Worm (Caenorhabditis elegans) whole organism, young adult: ENCODE results near the gene C40H1.7.
A peak's percentile ranks its signal among the peaks of the same experiment; 100 is the strongest.

Source experiments
- B0336.3 ChIP-seq: fragments of 200-800 bp; sonication (Bioruptor generic); IDR thresholded peaks from 2 replicates; pipeline ENCODE4 v1.3.6; 2022; ENCODE audit warnings: missing genetic modification characterization, missing compliant biosample characterization
- C06A6.2 ChIP-seq: fragments of 200-800 bp; sonication (Bioruptor generic); conservative IDR thresholded peaks from 2 replicates; pipeline ENCODE4 v1.3.6; 2022; ENCODE audit warnings: missing genetic modification characterization, missing compliant biosample characterization
- D2030.7 ChIP-seq: fragments of 200-800 bp; sonication (Bioruptor generic); IDR thresholded peaks from 2 replicates; pipeline ENCODE4 v1.3.6; 2022; ENCODE audit warnings: missing genetic modification reagents, missing genetic modification characterization, missing compliant biosample characterization
- F10E7.11 ChIP-seq: sonication (generic microtip); optimal IDR thresholded peaks from 2 replicates; lab custom pipeline; 2017; ENCODE audit warnings: mild to moderate bottlenecking, missing genetic modification characterization, moderate library complexity, missing compliant biosample characterization
- F37B4.10 ChIP-seq: fragments of 200-800 bp; sonication (Bioruptor generic); IDR thresholded peaks from 2 replicates; pipeline ENCODE4 v1.3.6; 2022; ENCODE audit warnings: missing genetic modification characterization, missing compliant biosample characterization
- F49E8.2 ChIP-seq: sonication (generic microtip); optimal IDR thresholded peaks from 3 replicates; lab custom pipeline; 2017; ENCODE audit warnings: missing genetic modification characterization, mild to moderate bottlenecking, missing compliant biosample characterization, antibody characterized with exemption, moderate library complexity; ENCODE audit not compliant: insufficient read depth
- F57C9.4 ChIP-seq: sonication (generic microtip); optimal IDR thresholded peaks from 2 replicates; lab custom pipeline; 2017; ENCODE audit warnings: mild to moderate bottlenecking, missing genetic modification characterization, missing compliant biosample characterization
- K12H6.12 ChIP-seq: fragments of 200-800 bp; sonication (Bioruptor generic); optimal IDR thresholded peaks from 2 replicates; lab custom pipeline; 2018; ENCODE audit warnings: mild to moderate bottlenecking, missing genetic modification characterization, missing compliant biosample characterization
- T07F8.4 ChIP-seq: sonication (generic microtip); optimal IDR thresholded peaks from 2 replicates; lab custom pipeline; 2016; ENCODE audit warnings: mild to moderate bottlenecking, missing genetic modification characterization, moderate library complexity, missing compliant biosample characterization
- Y53G8AR.9 ChIP-seq: fragments of 200-800 bp; sonication (Bioruptor generic); conservative IDR thresholded peaks from 2 replicates; pipeline ENCODE4 v1.3.6; 2022; ENCODE audit warnings: missing genetic modification reagents, missing genetic modification characterization, missing compliant biosample characterization
- ZK185.1 ChIP-seq: sonication (generic microtip); optimal IDR thresholded peaks from 2 replicates; lab custom pipeline; 2016; ENCODE audit warnings: mild to moderate bottlenecking, missing genetic modification characterization, missing compliant biosample characterization; ENCODE audit not compliant: poor library complexity, severe bottlenecking
- akir-1 ChIP-seq: fragments of 200-800 bp; sonication (Bioruptor generic); optimal IDR thresholded peaks from 2 replicates; lab custom pipeline; 2018; ENCODE audit warnings: mild to moderate bottlenecking, missing genetic modification characterization, moderate library complexity, missing compliant biosample characterization
- atf-7 ChIP-seq: sonication (generic microtip); optimal IDR thresholded peaks from 2 replicates; lab custom pipeline; 2017; ENCODE audit warnings: mild to moderate bottlenecking, missing genetic modification characterization, missing compliant biosample characterization
- bed-1 ChIP-seq: fragments of 200-800 bp; sonication (Bioruptor generic); IDR thresholded peaks from 2 replicates; pipeline ENCODE4 v1.3.6; 2022; ENCODE audit warnings: missing genetic modification reagents, missing genetic modification characterization, missing compliant biosample characterization
- cebp-2 ChIP-seq: fragments of 200-800 bp; sonication (Bioruptor generic); IDR thresholded peaks from 2 replicates; pipeline ENCODE4 v1.3.6; 2022; ENCODE audit warnings: missing genetic modification characterization, missing compliant biosample characterization
- ceh-40 ChIP-seq: fragments of 200-800 bp; sonication (Bioruptor generic); IDR thresholded peaks from 2 replicates; pipeline ENCODE4 v1.3.6; 2022; ENCODE audit warnings: missing genetic modification characterization, missing compliant biosample characterization
- ceh-58 ChIP-seq: fragments of 200-800 bp; sonication (Bioruptor generic); IDR thresholded peaks from 2 replicates; pipeline ENCODE4 v1.3.6; 2022; ENCODE audit warnings: missing genetic modification characterization, missing compliant biosample characterization
- ceh-91 ChIP-seq: fragments of 200-800 bp; sonication (Bioruptor generic); IDR thresholded peaks from 2 replicates; pipeline ENCODE4 v1.3.6; 2022; ENCODE audit warnings: missing genetic modification reagents, missing genetic modification characterization, missing compliant biosample characterization
- chd-7 ChIP-seq: sonication (generic microtip); optimal IDR thresholded peaks from 2 replicates; lab custom pipeline; 2016; ENCODE audit warnings: mild to moderate bottlenecking, missing genetic modification characterization, moderate library complexity, missing compliant biosample characterization
- ets-4 ChIP-seq: fragments of 200-800 bp; sonication (Bioruptor generic); optimal IDR thresholded peaks from 2 replicates; lab custom pipeline; 2018; ENCODE audit warnings: mild to moderate bottlenecking, missing genetic modification characterization, missing compliant biosample characterization
- hsf-1 ChIP-seq: fragments of 200-800 bp; sonication (Bioruptor generic); IDR thresholded peaks from 2 replicates; pipeline ENCODE4 v1.3.6; 2022; ENCODE audit warnings: missing genetic modification reagents, missing genetic modification characterization, missing compliant biosample characterization
- lin-26 ChIP-seq: fragments of 200-800 bp; sonication (Bioruptor generic); IDR thresholded peaks from 2 replicates; pipeline ENCODE4 v1.3.6; 2022; ENCODE audit warnings: missing genetic modification reagents, missing genetic modification characterization, missing compliant biosample characterization
- lin-54 ChIP-seq: fragments of 200-800 bp; sonication (Bioruptor generic); optimal IDR thresholded peaks from 2 replicates; lab custom pipeline; 2018; ENCODE audit warnings: mild to moderate bottlenecking, missing genetic modification characterization, missing compliant biosample characterization
- mxl-1 ChIP-seq: sonication (generic microtip); optimal IDR thresholded peaks from 2 replicates; lab custom pipeline; 2016; ENCODE audit warnings: missing genetic modification characterization, missing compliant biosample characterization
- nhr-120 ChIP-seq: fragments of 200-800 bp; sonication (Bioruptor generic); IDR thresholded peaks from 2 replicates; pipeline ENCODE4 v1.3.6; 2022; ENCODE audit warnings: missing genetic modification characterization, missing compliant biosample characterization
- nhr-27 ChIP-seq: fragments of 200-800 bp; sonication (Bioruptor generic); optimal IDR thresholded peaks from 2 replicates; lab custom pipeline; 2018; ENCODE audit warnings: mild to moderate bottlenecking, missing genetic modification characterization, moderate library complexity, missing compliant biosample characterization
- nhr-80 ChIP-seq: sonication (generic microtip); optimal IDR thresholded peaks from 2 replicates; lab custom pipeline; 2016; ENCODE audit warnings: missing genetic modification characterization, missing compliant biosample characterization
- nhr-90 ChIP-seq: sonication (generic microtip); optimal IDR thresholded peaks from 2 replicates; lab custom pipeline; 2016; ENCODE audit warnings: missing genotype, mild to moderate bottlenecking, missing genetic modification characterization, missing compliant biosample characterization
- pha-4 ChIP-seq: fragments of 150-350 bp; sonication (generic microtip); optimal IDR thresholded peaks from 2 replicates; lab custom pipeline; 2014; ENCODE audit warnings: missing biosample characterization, missing genetic modification reagents, missing genetic modification characterization
- rcor-1 ChIP-seq: fragments of 200-800 bp; sonication (Bioruptor generic); IDR thresholded peaks from 2 replicates; pipeline ENCODE4 v1.3.6; 2022; ENCODE audit warnings: missing genetic modification reagents, missing genetic modification characterization, missing compliant biosample characterization
- sea-2 ChIP-seq: fragments of 200-800 bp; sonication (Bioruptor generic); IDR thresholded peaks from 2 replicates; pipeline ENCODE4 v1.3.6; 2022; ENCODE audit warnings: missing genetic modification characterization, missing compliant biosample characterization
- snpc-3.4 ChIP-seq: sonication (generic microtip); optimal IDR thresholded peaks from 2 replicates; lab custom pipeline; 2017; ENCODE audit warnings: missing genetic modification characterization, mild to moderate bottlenecking, missing compliant biosample characterization, antibody characterized with exemption, moderate library complexity, missing genotype, missing genetic modification reagents
- tbp1 ChIP-seq: fragments of 200-800 bp; sonication (Bioruptor generic); optimal IDR thresholded peaks from 2 replicates; lab custom pipeline; 2018; ENCODE audit warnings: mild to moderate bottlenecking, missing genetic modification characterization, missing compliant biosample characterization
- xnd-1 ChIP-seq: sonication (generic microtip); optimal IDR thresholded peaks from 2 replicates; lab custom pipeline; 2016; ENCODE audit warnings: missing genotype, missing genetic modification reagents, missing genetic modification characterization, missing compliant biosample characterization
- zfh-2 ChIP-seq: fragments of 200-800 bp; sonication (Bioruptor generic); conservative IDR thresholded peaks from 2 replicates; pipeline ENCODE4 v1.3.6; 2022; ENCODE audit warnings: missing genetic modification reagents, missing genetic modification characterization, missing compliant biosample characterization

The C40H1.7 gene

ce11 chrIII:9324724-9325123 is at the start of gene C40H1.7:
C40H1.7 (plus strand) TSS chrIII:9325024.
- TF ChIP-seq F49E8.2 (tag; lab: Kevin White, UChicago): no peak
- TF ChIP-seq nhr-80 (tag; lab: Kevin White, UChicago): peak; percentile 38
- no peak for TF ChIP-seq F10E7.11 (tag; lab: Kevin White, UChicago)

ce11 chrIII:9277803-9278202 is 47.0 kb upstream of the C40H1.7 start:
- TF ChIP-seq ets-4 (no peak), nhr-80 (tag; lab: Kevin White, UChicago) (no peak), ceh-91 (GFP tag; lab: Robert Waterston, UW) (no peak), bed-1 (GFP tag; lab: Robert Waterston, UW) (no peak), nhr-27 (no peak), sea-2 (GFP tag; lab: Robert Waterston, UW) (no peak), tbp1 (GFP tag; lab: Kevin White, UChicago) (no peak), ceh-58 (GFP tag; lab: Robert Waterston, UW) (no peak), mxl-1 (tag; lab: Kevin White, UChicago) (no peak), rcor-1 (no peak), ceh-40 (GFP tag; lab: Robert Waterston, UW) (no peak), F37B4.10 (GFP tag; lab: Robert Waterston, UW) (no peak), Y53G8AR.9 (GFP tag; lab: Robert Waterston, UW) (no peak), xnd-1 (no peak), C06A6.2 (no peak), B0336.3 (GFP tag; lab: Robert Waterston, UW) (no peak), D2030.7 (GFP tag; lab: Robert Waterston, UW) (no peak), lin-26 (GFP tag; lab: Robert Waterston, UW) (no peak), lin-54 (GFP tag; lab: Kevin White, UChicago) (no peak), zfh-2 (GFP tag; lab: Robert Waterston, UW) (no peak)

ce11 chrIII:9281480-9281879 is 43.3 kb upstream of the C40H1.7 start, which contains the start of gene fozi-1:
fozi-1 (plus strand) TSS chrIII:9281780.
- TF ChIP-seq hsf-1 (GFP tag; lab: Robert Waterston, UW) (no peak), nhr-27 (no peak), ZK185.1 (tag; lab: Kevin White, UChicago) (no peak), atf-7 (tag; lab: Kevin White, UChicago) (no peak), K12H6.12 (tag; lab: Kevin White, UChicago) (no peak), xnd-1 (no peak), lin-26 (GFP tag; lab: Robert Waterston, UW) (no peak), snpc-3.4 (tag; lab: Kevin White, UChicago) (no peak), F57C9.4 (tag; lab: Kevin White, UChicago) (no peak), akir-1 (GFP tag; lab: Kevin White, UChicago) (no peak), T07F8.4 (tag; lab: Kevin White, UChicago) (no peak), cebp-2 (GFP tag; lab: Robert Waterston, UW) (no peak), chd-7 (no peak), nhr-120 (GFP tag; lab: Robert Waterston, UW) (no peak)

- peak; percentile 43 for TF ChIP-seq nhr-80 (tag; lab: Kevin White, UChicago)
- TF ChIP-seq nhr-90 (tag; lab: Kevin White, UChicago): no peak
- TF ChIP-seq pha-4 (tag; lab: Kevin White, UChicago): no peak
Observed at ce11 chrIII:9288540-9288939, 36.3 kb upstream of the C40H1.7 start.
